Worm (Caenorhabditis elegans) whole organism, L2 larva: Measurements from ENCODE around the gene fbxb-38.

Experiments
- C34F6.9 ChIP-seq: fragments of 150-350 bp; optimal IDR thresholded peaks from 2 replicates; lab custom pipeline; 2014; ENCODE audit warnings: missing biosample characterization, missing genetic modification characterization
- F13H6.1 ChIP-seq: sonication (generic microtip); optimal IDR thresholded peaks from 2 replicates; lab custom pipeline; 2016; ENCODE audit warnings: missing genetic modification characterization, missing compliant biosample characterization
- Y55F3AM.14 ChIP-seq: fragments of 200-800 bp; sonication (Bioruptor generic); optimal IDR thresholded peaks from 2 replicates; lab custom pipeline; 2018; ENCODE audit warnings: mild to moderate bottlenecking, missing genetic modification characterization, missing compliant biosample characterization
- alr-1 ChIP-seq: fragments of 150-350 bp; optimal IDR thresholded peaks from 2 replicates; lab custom pipeline; 2014; ENCODE audit warnings: missing biosample characterization, missing genetic modification characterization
- aly-2 ChIP-seq: fragments of 150-350 bp; optimal IDR thresholded peaks from 2 replicates; lab custom pipeline; 2014; ENCODE audit warnings: missing biosample characterization, missing genetic modification characterization
- ceh-16 ChIP-seq: fragments of 150-350 bp; optimal IDR thresholded peaks from 2 replicates; lab custom pipeline; 2014; ENCODE audit warnings: missing biosample characterization, missing genetic modification characterization
- crh-2 ChIP-seq: sonication (generic microtip); optimal IDR thresholded peaks from 2 replicates; lab custom pipeline; 2017; ENCODE audit warnings: missing biosample characterization, missing genetic modification characterization
- dmd-4 ChIP-seq: sonication (generic microtip); optimal IDR thresholded peaks from 2 replicates; lab custom pipeline; 2017; ENCODE audit warnings: missing biosample characterization, missing genetic modification characterization
- fos-1 ChIP-seq: fragments of 150-350 bp; optimal IDR thresholded peaks from 2 replicates; lab custom pipeline; 2014; ENCODE audit warnings: missing biosample characterization, missing genetic modification characterization
- lin-13 ChIP-seq: fragments of 150-350 bp; optimal IDR thresholded peaks from 2 replicates; lab custom pipeline; 2014; ENCODE audit warnings: missing biosample characterization, missing genetic modification reagents, missing genetic modification characterization
- lin-39 ChIP-seq: fragments of 150-350 bp; optimal IDR thresholded peaks from 2 replicates; lab custom pipeline; 2014; ENCODE audit warnings: missing biosample characterization, missing genetic modification reagents, missing genetic modification characterization
- lsy-2 ChIP-seq, 2 experiments: fragments of 150-350 bp in 1 of 2; sonication (generic microtip) in 1 of 2; optimal IDR thresholded peaks; 2 replicates each; lab custom pipeline; 2014 to 2017; ENCODE audit warnings: missing biosample characterization in 2 of 2, missing genetic modification characterization in 2 of 2
- mbf-1 ChIP-seq: sonication (generic microtip); optimal IDR thresholded peaks from 2 replicates; lab custom pipeline; 2017; ENCODE audit warnings: missing biosample characterization, missing genetic modification characterization
- mdl-1 ChIP-seq, 2 experiments: fragments of 150-350 bp in 1 of 2; sonication (generic microtip) in 1 of 2; optimal IDR thresholded peaks; 2 replicates each; lab custom pipeline; 2017; ENCODE audit warnings: missing biosample characterization in 2 of 2, missing genetic modification characterization in 2 of 2
- nhr-10 ChIP-seq: sonication (generic microtip); optimal IDR thresholded peaks from 2 replicates; lab custom pipeline; 2017; ENCODE audit warnings: missing biosample characterization, missing genetic modification characterization
- nhr-11 ChIP-seq: fragments of 150-350 bp; optimal IDR thresholded peaks from 2 replicates; lab custom pipeline; 2014; ENCODE audit warnings: missing biosample characterization, missing genetic modification characterization
- nhr-12 ChIP-seq: fragments of 150-350 bp; optimal IDR thresholded peaks from 2 replicates; lab custom pipeline; 2014; ENCODE audit warnings: missing biosample characterization, missing genetic modification characterization
- nhr-129 ChIP-seq: fragments of 150-350 bp; optimal IDR thresholded peaks from 2 replicates; lab custom pipeline; 2014; ENCODE audit warnings: missing biosample characterization, missing genetic modification characterization
- nhr-21 ChIP-seq: fragments of 150-350 bp; optimal IDR thresholded peaks from 2 replicates; lab custom pipeline; 2014; ENCODE audit warnings: missing biosample characterization, missing genetic modification characterization
- nhr-77 ChIP-seq: fragments of 150-350 bp; optimal IDR thresholded peaks from 2 replicates; lab custom pipeline; 2014; ENCODE audit warnings: missing biosample characterization, missing genetic modification characterization
- peb-1 ChIP-seq: fragments of 150-350 bp; optimal IDR thresholded peaks from 2 replicates; lab custom pipeline; 2014; ENCODE audit warnings: missing biosample characterization, missing genetic modification characterization
- sem-4 ChIP-seq: fragments of 150-350 bp; optimal IDR thresholded peaks from 2 replicates; lab custom pipeline; 2014; ENCODE audit warnings: missing biosample characterization, missing genetic modification reagents, missing genetic modification characterization
- sma-3 ChIP-seq: sonication (generic microtip); optimal IDR thresholded peaks from 2 replicates; lab custom pipeline; 2016; ENCODE audit warnings: missing genetic modification reagents, missing genetic modification characterization, missing compliant biosample characterization
- sma-9 ChIP-seq, 2 experiments: fragments of 150-350 bp in 1 of 2; sonication (generic microtip) in 1 of 2; optimal IDR thresholded peaks; 2 replicates each; lab custom pipeline; 2014 to 2016; ENCODE audit warnings: missing genetic modification characterization in 2 of 2, mild to moderate bottlenecking in 1 of 2, missing biosample characterization in 1 of 2, missing compliant biosample characterization in 1 of 2, missing genetic modification reagents in 1 of 2, moderate library complexity in 1 of 2
- unc-39 ChIP-seq: fragments of 150-350 bp; optimal IDR thresholded peaks from 2 replicates; lab custom pipeline; 2014; ENCODE audit warnings: missing biosample characterization, missing genetic modification characterization
- unc-55 ChIP-seq: fragments of 150-350 bp; sonication (generic microtip); optimal IDR thresholded peaks from 3 replicates; lab custom pipeline; 2014; ENCODE audit warnings: missing biosample characterization, missing genetic modification reagents, missing genetic modification characterization
- unc-62 ChIP-seq: fragments of 150-350 bp; optimal IDR thresholded peaks from 2 replicates; lab custom pipeline; 2014; ENCODE audit warnings: missing biosample characterization, missing genetic modification reagents, missing genetic modification characterization
- ztf-1 ChIP-seq: fragments of 200-800 bp; sonication (Bioruptor generic); conservative IDR thresholded peaks from 2 replicates; pipeline ENCODE4 v1.3.6; 2022; ENCODE audit warnings: missing genetic modification characterization, missing compliant biosample characterization
- ztf-4 ChIP-seq: fragments of 150-350 bp; optimal IDR thresholded peaks from 2 replicates; lab custom pipeline; 2014; ENCODE audit warnings: missing biosample characterization, missing genetic modification characterization

fbxb-38 gene

ce11 chrII:2191383-2191782 lies 22.8 kb upstream of the fbxb-38 start:
- TF ChIP-seq sma-9 (GFP tag; optimal IDR thresholded peaks at IDR 0.05; lab: Kevin White, UChicago) (peak; percentile 2), sma-9 (tag; optimal IDR thresholded peaks at IDR 0.05; lab: Kevin White, UChicago) (no peak), mdl-1 (tag; optimal IDR thresholded peaks at IDR 0.05; lab: Kevin White, UChicago) (no peak), unc-62 (GFP tag; lab: Kevin White, UChicago) (no peak), lsy-2 (tag; optimal IDR thresholded peaks at IDR 0.05; lab: Kevin White, UChicago) (peak in 1 of 2 experiments; percentile 3)
- TF ChIP-seq, all 48 proteins: peak for 2

- TF ChIP-seq F13H6.1 (tag; lab: Kevin White, UChicago) (no peak), lin-13 (GFP tag; lab: Kevin White, UChicago) (no peak), ztf-4 (tag; lab: Kevin White, UChicago) (no peak), unc-55 (no peak), sma-3 (GFP tag; lab: Kevin White, UChicago) (no peak), sma-9 (GFP tag; optimal IDR thresholded peaks at IDR 0.05; lab: Kevin White, UChicago) (no peak), sma-9 (tag; optimal IDR thresholded peaks at IDR 0.05; lab: Kevin White, UChicago) (no peak), alr-1 (tag; lab: Kevin White, UChicago) (no peak), sem-4 (tag; lab: Kevin White, UChicago) (no peak), nhr-12 (tag; lab: Kevin White, UChicago) (no peak), nhr-10 (tag; lab: Kevin White, UChicago) (no peak), nhr-11 (no peak), lin-39 (tag; lab: Kevin White, UChicago) (no peak), crh-2 (tag; lab: Kevin White, UChicago) (no peak), Y55F3AM.14 (GFP tag; lab: Kevin White, UChicago) (no peak)
Measured at ce11 chrII:2190522-2190921, 22.0 kb upstream of the fbxb-38 start.

DNA sequence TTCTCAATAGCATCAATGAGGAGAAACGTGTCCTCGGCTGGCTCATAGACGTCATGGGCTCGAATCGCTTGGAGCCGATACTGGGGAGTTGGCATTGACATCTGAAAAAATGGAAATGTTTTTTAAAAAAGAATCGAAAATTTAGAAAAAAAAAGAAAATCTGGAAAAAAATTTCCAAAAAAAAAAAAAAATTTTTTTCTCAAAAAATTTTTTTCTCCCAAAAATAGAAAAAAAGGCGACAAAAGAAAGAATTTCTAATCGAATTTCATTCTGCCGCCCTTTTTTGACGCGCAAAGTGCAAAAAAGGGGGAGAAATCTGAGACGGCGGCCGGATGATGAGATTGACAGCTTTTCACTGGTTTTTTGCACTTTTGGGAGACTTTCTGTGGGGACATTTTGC lies 20.8 kb upstream of the fbxb-38 start, which contains the start of gene mtq-2:
Gene mtq-2 (minus strand): TSS at position 101 of the 400 bp plus-strand sequence.
- TF ChIP-seq dmd-4 (tag; lab: Kevin White, UChicago): no peak
- TF ChIP-seq ceh-16: no peak
- no peak for TF ChIP-seq nhr-129
- no peak for TF ChIP-seq lin-39 (tag; lab: Kevin White, UChicago)
- no peak for TF ChIP-seq nhr-10 (tag; lab: Kevin White, UChicago)
- TF ChIP-seq nhr-21 (tag; lab: Kevin White, UChicago): no peak
- no peak for TF ChIP-seq aly-2 (tag; lab: Kevin White, UChicago)
- no peak for TF ChIP-seq ztf-1 (GFP tag; lab: Robert Waterston, UW)
- TF ChIP-seq, all 48 proteins: peak for 0

- no peak for TF ChIP-seq mbf-1 (tag; lab: Kevin White, UChicago)
- TF ChIP-seq nhr-12 (tag; lab: Kevin White, UChicago): no peak
- no peak for TF ChIP-seq C34F6.9 (tag; lab: Kevin White, UChicago)
- TF ChIP-seq peb-1: no peak
- TF ChIP-seq lsy-2 (tag; optimal IDR thresholded peaks at IDR 0.05; lab: Kevin White, UChicago): peak in 1 of 2 experiments; percentile 31
- no peak for TF ChIP-seq nhr-21 (tag; lab: Kevin White, UChicago)
- no peak for TF ChIP-seq lin-39 (tag; lab: Kevin White, UChicago)
Measured at ce11 chrII:2186730-2187129, 18.2 kb upstream of the fbxb-38 start.

DNA sequence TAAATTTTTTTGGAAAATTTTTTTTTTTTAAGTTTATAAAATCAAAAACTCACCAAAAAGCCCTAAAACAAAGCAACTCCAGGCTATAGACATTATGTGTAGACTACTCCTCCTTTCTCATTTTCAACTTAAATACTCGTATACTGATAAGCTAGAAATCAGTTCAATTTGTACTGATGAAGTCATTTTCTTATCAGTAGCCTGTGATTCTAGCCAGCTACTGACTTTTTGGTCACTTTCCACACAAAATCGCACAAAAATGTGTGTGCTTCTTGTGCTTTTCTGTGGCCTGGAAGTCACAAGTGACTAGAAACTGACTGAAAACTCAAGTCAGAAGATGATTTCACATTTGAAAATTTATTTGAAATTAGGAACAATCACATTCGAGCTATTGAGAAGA lies 17.8 kb upstream of the fbxb-38 start, which contains the start of gene gba-2:
Gene gba-2 (minus strand): TSS at position 106 of the 400 bp plus-strand sequence.
- TF ChIP-seq sma-9 (GFP tag; optimal IDR thresholded peaks at IDR 0.05; lab: Kevin White, UChicago) (peak; percentile 31), sma-9 (tag; optimal IDR thresholded peaks at IDR 0.05; lab: Kevin White, UChicago) (no peak), Y55F3AM.14 (GFP tag; lab: Kevin White, UChicago) (no peak), fos-1 (tag; lab: Kevin White, UChicago) (peak; percentile 66)
- TF ChIP-seq, all 48 proteins: peak for 2

- no peak for TF ChIP-seq crh-2 (tag; lab: Kevin White, UChicago)
- TF ChIP-seq ztf-1 (GFP tag; lab: Robert Waterston, UW): no peak
- TF ChIP-seq unc-39 (tag; lab: Kevin White, UChicago): no peak
- no peak for TF ChIP-seq nhr-77
- no peak for TF ChIP-seq Y55F3AM.14 (GFP tag; lab: Kevin White, UChicago)
- TF ChIP-seq, all 48 proteins: peak for 0
Measured at ce11 chrII:2177735-2178134, 9.2 kb upstream of the fbxb-38 start.
